Fruit fly (Drosophila melanogaster) whole organism, prepupa: ENCODE results near the gene CG31275.
A peak's percentile ranks its signal among the peaks of the same experiment; 100 is the strongest.

Source experiments
- CG10631 ChIP-seq: fragments of 200-800 bp; sonication (Bioruptor generic); optimal IDR thresholded peaks from 2 replicates; lab custom pipeline; 2016; ENCODE audit warnings: missing biosample characterization, missing genetic modification characterization
- CG10669 ChIP-seq: fragments of 200-800 bp; sonication (Bioruptor generic); optimal IDR thresholded peaks from 3 replicates; lab custom pipeline; 2018; ENCODE audit warnings: missing biosample characterization, mild to moderate bottlenecking, missing genetic modification characterization, moderate library complexity
- CG11294 ChIP-seq: fragments of 200-800 bp; sonication (Bioruptor generic); IDR thresholded peaks from 2 replicates; pipeline ENCODE4 v1.3.6; 2022; ENCODE audit warnings: missing biosample characterization, missing genetic modification characterization
- CG11762 ChIP-seq: fragments of 200-800 bp; sonication (Bioruptor generic); optimal IDR thresholded peaks from 3 replicates; lab custom pipeline; 2016; ENCODE audit warnings: missing biosample characterization, missing genetic modification characterization; ENCODE audit not compliant: insufficient read depth
- CG11902 ChIP-seq: fragments of 200-800 bp; sonication (Bioruptor generic); optimal IDR thresholded peaks from 3 replicates; lab custom pipeline; 2016; ENCODE audit warnings: missing biosample characterization, missing genetic modification characterization
- CG15336 ChIP-seq: fragments of 200-800 bp; sonication (Bioruptor generic); IDR thresholded peaks from 2 replicates; pipeline ENCODE4 v1.3.6; 2022; ENCODE audit warnings: missing biosample characterization, missing genetic modification characterization
- CG16779 ChIP-seq: fragments of 200-800 bp; sonication (Bioruptor generic); optimal IDR thresholded peaks from 3 replicates; lab custom pipeline; 2017; ENCODE audit warnings: missing biosample characterization, mild to moderate bottlenecking, missing genetic modification characterization
- CG31627 ChIP-seq: fragments of 200-800 bp; sonication (Bioruptor generic); optimal IDR thresholded peaks from 3 replicates; lab custom pipeline; 2016; ENCODE audit warnings: missing biosample characterization, missing genetic modification characterization
- CG32006 ChIP-seq: fragments of 200-800 bp; sonication (Bioruptor generic); optimal IDR thresholded peaks from 3 replicates; lab custom pipeline; 2017; ENCODE audit warnings: missing biosample characterization, mild to moderate bottlenecking, missing genetic modification characterization
- CG34406 ChIP-seq: fragments of 200-800 bp; sonication (Bioruptor generic); optimal IDR thresholded peaks from 3 replicates; lab custom pipeline; 2016; ENCODE audit warnings: missing biosample characterization, missing genetic modification characterization
- CG3919 ChIP-seq: fragments of 200-800 bp; sonication (Bioruptor generic); optimal IDR thresholded peaks from 3 replicates; lab custom pipeline; 2016; ENCODE audit warnings: missing biosample characterization, missing genetic modification characterization
- CG4318 ChIP-seq: fragments of 200-800 bp; sonication (Bioruptor generic); optimal IDR thresholded peaks from 3 replicates; lab custom pipeline; 2017; ENCODE audit warnings: missing biosample characterization, mild to moderate bottlenecking, missing genetic modification characterization
- CG6163 ChIP-seq: fragments of 200-800 bp; sonication (Bioruptor generic); IDR thresholded peaks from 3 replicates; pipeline ENCODE4 v1.3.6; 2022; ENCODE audit warnings: missing biosample characterization, missing genetic modification characterization
- CG6276 ChIP-seq: fragments of 200-800 bp; sonication (Bioruptor generic); optimal IDR thresholded peaks from 2 replicates; lab custom pipeline; 2017; ENCODE audit warnings: missing biosample characterization, mild to moderate bottlenecking, missing genetic modification characterization
- CG6808 ChIP-seq: fragments of 200-800 bp; sonication (Bioruptor generic); optimal IDR thresholded peaks from 3 replicates; lab custom pipeline; 2017; ENCODE audit warnings: missing biosample characterization, missing genetic modification characterization, mild to moderate bottlenecking, moderate library complexity, missing genetic modification reagents
- CG8119 ChIP-seq: fragments of 200-800 bp; sonication (Bioruptor generic); IDR thresholded peaks from 3 replicates; pipeline ENCODE4 v1.3.6; 2022; ENCODE audit warnings: missing biosample characterization, missing genetic modification characterization
- CG8632 ChIP-seq: fragments of 200-800 bp; sonication (Bioruptor generic); optimal IDR thresholded peaks from 3 replicates; lab custom pipeline; 2016; ENCODE audit warnings: missing biosample characterization, missing genetic modification characterization
- CG9139 ChIP-seq: fragments of 200-800 bp; sonication (Bioruptor generic); optimal IDR thresholded peaks from 3 replicates; lab custom pipeline; 2017; ENCODE audit warnings: missing biosample characterization, mild to moderate bottlenecking, missing genetic modification characterization
- Eip78C ChIP-seq: fragments of 200-800 bp; sonication (Bioruptor generic); peaks from one replicate; lab custom pipeline; 2016; ENCODE audit warnings: missing biosample characterization, missing genetic modification characterization
- Eip93F ChIP-seq: fragments of 200-800 bp; sonication (Bioruptor generic); optimal IDR thresholded peaks from 2 replicates; lab custom pipeline; 2016; ENCODE audit warnings: missing biosample characterization, mild to moderate bottlenecking, missing genetic modification characterization
- Ets21C ChIP-seq: fragments of 200-800 bp; sonication (Bioruptor generic); optimal IDR thresholded peaks from 3 replicates; lab custom pipeline; 2016; ENCODE audit warnings: missing biosample characterization, missing genetic modification characterization
- Gug ChIP-seq: fragments of 200-800 bp; sonication (Bioruptor generic); IDR thresholded peaks from 2 replicates; pipeline ENCODE4 v1.3.6; 2022; ENCODE audit warnings: missing biosample characterization, missing genetic modification characterization
- Hr38 ChIP-seq: sonication (Bioruptor generic); optimal IDR thresholded peaks from 2 replicates; lab custom pipeline; 2016; ENCODE audit warnings: missing biosample characterization, missing genetic modification characterization
- Hr39 ChIP-seq: fragments of 200-800 bp; sonication (Bioruptor generic); optimal IDR thresholded peaks from 2 replicates; lab custom pipeline; 2016; ENCODE audit warnings: missing biosample characterization, missing genetic modification characterization
- Hr4 ChIP-seq: fragments of 200-800 bp; sonication (Bioruptor generic); optimal IDR thresholded peaks from 3 replicates; lab custom pipeline; 2016; ENCODE audit warnings: missing biosample characterization, missing genetic modification characterization
- Lpt ChIP-seq: fragments of 200-800 bp; sonication (Bioruptor generic); optimal IDR thresholded peaks from 3 replicates; lab custom pipeline; 2016; ENCODE audit warnings: missing biosample characterization, missing genetic modification characterization
- Met ChIP-seq: fragments of 200-800 bp; sonication (Bioruptor generic); optimal IDR thresholded peaks from 3 replicates; lab custom pipeline; 2016; ENCODE audit warnings: missing biosample characterization, missing genetic modification characterization
- OdsH ChIP-seq: fragments of 200-800 bp; sonication (Bioruptor generic); optimal IDR thresholded peaks from 3 replicates; lab custom pipeline; 2016; ENCODE audit warnings: missing biosample characterization, missing genetic modification characterization
- Smox ChIP-seq: fragments of 200-800 bp; sonication (Bioruptor generic); optimal IDR thresholded peaks from 3 replicates; lab custom pipeline; 2016; ENCODE audit warnings: missing biosample characterization, missing genetic modification characterization
- Sox102F ChIP-seq: fragments of 200-800 bp; sonication (Bioruptor generic); optimal IDR thresholded peaks from 2 replicates; lab custom pipeline; 2016; ENCODE audit warnings: missing biosample characterization, mild to moderate bottlenecking, missing genetic modification characterization
- Sox14 ChIP-seq: fragments of 200-800 bp; sonication (Bioruptor generic); optimal IDR thresholded peaks from 3 replicates; lab custom pipeline; 2016; ENCODE audit warnings: missing biosample characterization, missing genetic modification characterization
- Sox15 ChIP-seq: fragments of 200-800 bp; sonication (Bioruptor generic); optimal IDR thresholded peaks from 3 replicates; lab custom pipeline; 2016; ENCODE audit warnings: missing biosample characterization, missing genetic modification characterization
- achi ChIP-seq: fragments of 200-800 bp; sonication (Bioruptor generic); optimal IDR thresholded peaks from 3 replicates; lab custom pipeline; 2016; ENCODE audit warnings: missing biosample characterization, missing genetic modification characterization
- acj6 ChIP-seq: fragments of 200-800 bp; sonication (Bioruptor generic); optimal IDR thresholded peaks from 3 replicates; lab custom pipeline; 2016; ENCODE audit warnings: missing biosample characterization, missing genetic modification characterization
- cyc ChIP-seq: fragments of 200-800 bp; sonication (Bioruptor generic); optimal IDR thresholded peaks from 3 replicates; lab custom pipeline; 2016; ENCODE audit warnings: missing biosample characterization, missing genetic modification characterization
- dsx ChIP-seq: fragments of 200-800 bp; optimal IDR thresholded peaks from 3 replicates; lab custom pipeline; 2019; ENCODE audit warnings: missing biosample characterization, mild to moderate bottlenecking, missing genetic modification characterization, moderate library complexity; ENCODE audit not compliant: poor library complexity, severe bottlenecking
- eg ChIP-seq: fragments of 200-800 bp; sonication (Bioruptor generic); IDR thresholded peaks from 3 replicates; pipeline ENCODE4 v1.3.6; 2022; ENCODE audit warnings: missing biosample characterization, missing genetic modification characterization
- esn ChIP-seq: fragments of 200-800 bp; sonication (Bioruptor generic); optimal IDR thresholded peaks from 2 replicates; lab custom pipeline; 2016; ENCODE audit warnings: missing biosample characterization, mild to moderate bottlenecking, missing genetic modification characterization, moderate library complexity
- fd59A ChIP-seq: fragments of 200-800 bp; sonication (Bioruptor generic); optimal IDR thresholded peaks from 2 replicates; lab custom pipeline; 2017; ENCODE audit warnings: missing biosample characterization, mild to moderate bottlenecking, missing genetic modification characterization, missing genetic modification reagents
- net ChIP-seq: fragments of 200-800 bp; sonication (Bioruptor generic); optimal IDR thresholded peaks from 3 replicates; lab custom pipeline; 2016; ENCODE audit warnings: missing biosample characterization, missing genetic modification characterization
- pdm3 ChIP-seq: fragments of 200-800 bp; sonication (Bioruptor generic); optimal IDR thresholded peaks from 3 replicates; lab custom pipeline; 2016; ENCODE audit warnings: missing biosample characterization, missing genetic modification characterization
- salr ChIP-seq, 2 experiments: fragments of 200-800 bp; sonication (Bioruptor generic); optimal IDR thresholded peaks; 3 replicates each; lab custom pipeline; 2016 to 2018; ENCODE audit warnings: missing biosample characterization in 2 of 2, missing genetic modification characterization in 2 of 2, mild to moderate bottlenecking in 1 of 2
- ss ChIP-seq, 2 experiments: fragments of 200-800 bp; sonication (Bioruptor generic); optimal IDR thresholded peaks; 2 replicates in 1 of 2; 3 replicates in 1 of 2; lab custom pipeline; 2017 to 2018; ENCODE audit warnings: mild to moderate bottlenecking in 2 of 2, missing biosample characterization in 2 of 2, missing genetic modification characterization in 2 of 2, moderate library complexity in 1 of 2
- svp ChIP-seq: fragments of 200-800 bp; sonication (Bioruptor generic); peaks from one replicate; lab custom pipeline; 2016; ENCODE audit warnings: missing biosample characterization, missing genetic modification characterization
- topi ChIP-seq: fragments of 200-800 bp; sonication (Bioruptor generic); optimal IDR thresholded peaks from 3 replicates; lab custom pipeline; 2016; ENCODE audit warnings: missing biosample characterization, missing genetic modification characterization
- vri ChIP-seq: fragments of 200-800 bp; sonication (Bioruptor generic); optimal IDR thresholded peaks from 3 replicates; lab custom pipeline; 2016; ENCODE audit warnings: missing biosample characterization, mild to moderate bottlenecking, missing genetic modification characterization

CG31275 gene

DNA sequence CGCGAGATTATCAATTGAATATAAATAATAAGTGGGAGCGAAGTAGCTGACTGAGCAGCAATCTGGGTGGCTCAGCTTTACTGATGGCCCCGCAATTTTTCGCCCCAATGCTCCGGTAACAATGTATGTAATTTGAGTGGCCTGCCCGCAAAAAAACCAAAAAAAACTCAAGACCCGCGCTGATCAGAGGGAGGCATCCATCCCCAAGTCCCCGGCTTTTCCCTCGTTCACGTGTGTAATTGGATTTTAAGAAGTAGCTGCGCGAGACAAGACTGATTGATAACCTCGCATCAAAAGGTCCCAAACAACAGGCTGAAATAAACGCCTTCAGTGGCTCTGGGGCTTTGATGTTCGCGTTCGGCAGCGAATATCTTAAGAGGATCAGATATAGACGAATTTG, 27.1 kb downstream of the CG31275 start:
- TF ChIP-seq Eip93F (GFP tag; lab: Kevin White, UChicago) = no peak
- peak; percentile 49 for TF ChIP-seq Eip78C (GFP tag; lab: Kevin White, UChicago)
- TF ChIP-seq svp = peak; percentile 98

DNA sequence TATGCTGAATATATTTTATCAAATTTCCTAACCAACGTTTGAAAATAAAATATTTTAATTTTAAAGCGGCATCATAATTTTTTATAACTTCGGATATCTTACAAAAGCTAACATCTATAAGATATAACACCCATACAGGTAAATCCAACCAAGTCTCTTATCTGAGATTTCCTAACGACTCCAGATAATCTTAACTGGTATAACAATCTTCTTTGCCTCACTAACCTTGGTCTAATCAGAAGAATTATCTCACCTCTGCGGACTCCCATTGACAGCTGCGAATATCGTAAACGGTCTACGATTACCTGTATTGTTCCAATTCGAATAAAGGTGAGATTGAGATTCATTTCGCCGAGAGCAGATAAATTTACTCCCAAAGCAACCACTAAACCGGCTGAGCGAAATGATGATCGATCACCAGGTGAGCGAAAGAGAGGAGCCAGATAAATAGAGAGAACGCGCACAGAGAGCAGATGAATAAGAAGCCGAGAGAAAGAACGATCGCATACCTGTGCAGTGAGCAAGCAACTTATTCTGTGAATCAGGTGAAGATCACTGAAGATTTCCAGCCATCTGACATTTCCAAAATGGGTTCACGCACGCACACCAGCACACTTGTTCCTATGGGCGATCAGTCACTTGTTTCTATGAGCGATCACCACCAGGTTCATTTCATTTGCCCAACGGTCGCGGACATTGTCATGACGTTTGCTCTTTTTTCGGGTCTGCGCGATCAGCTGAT, 31.4 kb downstream of the CG31275 start:
- TF ChIP-seq CG16779 (tag; lab: Kevin White, UChicago) = no peak
- TF ChIP-seq Eip78C (GFP tag; lab: Kevin White, UChicago) = peak; percentile 10
- TF ChIP-seq CG8632 (GFP tag; lab: Kevin White, UChicago) = no peak
- TF ChIP-seq svp = peak; percentile 19
- no peak for TF ChIP-seq CG11762

DNA sequence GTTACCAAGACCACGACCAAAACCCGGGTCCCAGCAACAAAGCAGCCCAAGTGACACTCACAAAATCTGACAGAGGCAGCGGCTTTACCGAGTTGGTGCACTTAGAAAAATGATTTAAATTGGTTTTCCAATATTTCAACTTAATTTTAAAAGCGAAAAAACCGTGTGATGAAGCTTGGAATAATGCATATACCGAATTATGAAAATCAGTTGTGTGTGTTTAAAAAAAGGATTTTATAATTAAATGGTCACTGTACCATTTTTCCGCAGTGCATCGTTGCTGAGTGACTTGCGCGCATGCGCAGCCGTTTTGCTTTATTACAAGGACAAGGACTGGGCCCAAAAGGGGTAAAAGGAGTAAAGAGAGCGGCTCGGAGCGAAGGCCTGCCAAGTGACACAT, 33.2 kb downstream of the CG31275 start:
- peak; percentile 18 for TF ChIP-seq Sox15 (GFP tag; lab: Kevin White, UChicago)
- no peak for TF ChIP-seq CG16779 (tag; lab: Kevin White, UChicago)
- peak; percentile 34 for TF ChIP-seq pdm3 (GFP tag; lab: Kevin White, UChicago)
- TF ChIP-seq esn (GFP tag; lab: Kevin White, UChicago) = peak; percentile 66
- TF ChIP-seq CG10631 (GFP tag; lab: Kevin White, UChicago) = peak; percentile 46
- 0 out of 3 replicates have a peak, but pooled peaks have one; percentile 18 for TF ChIP-seq CG8119
- TF ChIP-seq CG6808 = peak; percentile 72
- peak; percentile 71; the same call in 2 of the 3 replicates for TF ChIP-seq CG6163 (GFP tag; lab: Robert Waterston, UW)
- peak; percentile 58 for TF ChIP-seq dsx (GFP tag; lab: Kevin White, UChicago)
- TF ChIP-seq ss (GFP tag; optimal IDR thresholded peaks at IDR 0.05; lab: Kevin White, UChicago) = peak; percentile 39 to 65
- no peak for TF ChIP-seq Lpt (GFP tag; lab: Kevin White, UChicago)
- TF ChIP-seq Hr38 (GFP tag; lab: Kevin White, UChicago) = no peak
- TF ChIP-seq vri (GFP tag; lab: Kevin White, UChicago) = peak; percentile 4
- peak; percentile 54 for TF ChIP-seq Smox (GFP tag; lab: Kevin White, UChicago)
- peak; percentile 77 for TF ChIP-seq svp
- no peak for TF ChIP-seq CG4318 (GFP tag; lab: Kevin White, UChicago)
- TF ChIP-seq topi = peak; percentile 75
- no peak for TF ChIP-seq Gug (GFP tag; lab: Robert Waterston, UW)
- TF ChIP-seq cyc (GFP tag; lab: Kevin White, UChicago) = peak; percentile 75
- TF ChIP-seq CG11294 (GFP tag; lab: Robert Waterston, UW) = no peak
- TF ChIP-seq CG31627 (GFP tag; lab: Kevin White, UChicago) = peak; percentile 39
- TF ChIP-seq CG11762 = peak; percentile 46
- TF ChIP-seq salr (GFP tag; optimal IDR thresholded peaks at IDR 0.05; lab: Kevin White, UChicago) = no peak
- peak; percentile 81 for TF ChIP-seq Met (GFP tag; lab: Kevin White, UChicago)
- peak; percentile 52 for TF ChIP-seq Sox14 (GFP tag; lab: Kevin White, UChicago)
- TF ChIP-seq CG3919 = peak; percentile 81
- TF ChIP-seq Hr39 (GFP tag; lab: Kevin White, UChicago) = peak; percentile 47
- TF ChIP-seq Sox102F (GFP tag; lab: Kevin White, UChicago) = peak; percentile 39
- TF ChIP-seq CG34406 (GFP tag; lab: Kevin White, UChicago) = peak; percentile 46
- no peak for TF ChIP-seq CG6276
- TF ChIP-seq fd59A (GFP tag; lab: Kevin White, UChicago) = no peak
- TF ChIP-seq CG10669 (GFP tag; lab: Kevin White, UChicago) = peak; percentile 75
- TF ChIP-seq acj6 (GFP tag; lab: Kevin White, UChicago) = peak; percentile 54
- TF ChIP-seq Hr4 = no peak
- no peak for TF ChIP-seq CG15336 (GFP tag; lab: Robert Waterston, UW)
- peak; percentile 23 for TF ChIP-seq Ets21C (GFP tag; lab: Kevin White, UChicago)
- TF ChIP-seq achi (GFP tag; lab: Kevin White, UChicago) = peak; percentile 56
- TF ChIP-seq Eip93F (GFP tag; lab: Kevin White, UChicago) = no peak
- TF ChIP-seq net (GFP tag; lab: Kevin White, UChicago) = peak; percentile 34
- peak; percentile 56 for TF ChIP-seq CG11902 (GFP tag; lab: Kevin White, UChicago)
- TF ChIP-seq OdsH = peak; percentile 53
- TF ChIP-seq CG32006 = peak; percentile 27
- TF ChIP-seq eg (GFP tag; lab: Robert Waterston, UW) = no peak
- TF ChIP-seq CG9139 (GFP tag; lab: Kevin White, UChicago) = peak; percentile 35
